Fruit fly (Drosophila melanogaster): ENCODE data around the gene Cyp4ac3.

- no peak for TF ChIP-seq br (GFP tag; optimal IDR thresholded peaks at IDR 0.05)
- TF ChIP-seq psq (GFP tag; optimal IDR thresholded peaks at IDR 0.05) = no peak
- TF ChIP-seq lola (GFP tag; optimal IDR thresholded peaks at IDR 0.05) = no peak
- no peak for TF ChIP-seq usp (GFP tag; optimal IDR thresholded peaks at IDR 0.05)
- TF ChIP-seq Myc (optimal IDR thresholded peaks at IDR 0.05) = no peak
- no peak for TF ChIP-seq Hr78 (GFP tag; optimal IDR thresholded peaks at IDR 0.05)
- no peak for TF ChIP-seq ey (GFP tag; optimal IDR thresholded peaks at IDR 0.05)
- no peak for TF ChIP-seq CG32264 (GFP tag; optimal IDR thresholded peaks at IDR 0.05)
- TF ChIP-seq Dfd (GFP tag; optimal IDR thresholded peaks at IDR 0.05) = no peak
- no peak for TF ChIP-seq pan (optimal IDR thresholded peaks at IDR 0.05)
- TF ChIP-seq N (GFP tag; optimal IDR thresholded peaks at IDR 0.05) = no peak
Observed at dm6 chr2L:5234714-5235298, 33.5 kb upstream of the Cyp4ac3 start.

All from whole organism, wandering third instar larva.